Worm (Caenorhabditis elegans) whole organism, young adult: ENCODE results near the gene nas-28.

Experiments
- fkh-3 ChIP-seq: sonication (generic microtip); optimal IDR thresholded peaks from 2 replicates; lab custom pipeline; 2016; ENCODE audit warnings: mild to moderate bottlenecking, missing genetic modification characterization, missing compliant biosample characterization
- pha-4 ChIP-seq: fragments of 150-350 bp; sonication (generic microtip); optimal IDR thresholded peaks from 2 replicates; lab custom pipeline; 2014; ENCODE audit warnings: missing biosample characterization, missing genetic modification reagents, missing genetic modification characterization

ce11 chrIII:6173020-6173597 is 9.9 kb downstream of the nas-28 start, which contains the start of the genes abcf-3 and F42A10.5:
- TF ChIP-seq fkh-3 (tag; lab: Kevin White, UChicago) = no peak
- no peak for TF ChIP-seq pha-4 (tag; lab: Kevin White, UChicago)
